Worm (Caenorhabditis elegans) whole organism, L4 larva: ENCODE data around the gene T22D1.3.

Experiments
- F10B5.3 ChIP-seq: sonication (generic microtip); optimal IDR thresholded peaks from 2 replicates; lab custom pipeline; 2016; ENCODE audit warnings: mild to moderate bottlenecking, missing genetic modification characterization, missing compliant biosample characterization
- F26F4.8 ChIP-seq: fragments of 200-800 bp; sonication (Bioruptor generic); conservative IDR thresholded peaks from 2 replicates; pipeline ENCODE4 v1.3.6; 2022; ENCODE audit warnings: missing genetic modification characterization, missing compliant biosample characterization
- F49E8.2 ChIP-seq: sonication (generic microtip); optimal IDR thresholded peaks from 2 replicates; lab custom pipeline; 2016; ENCODE audit warnings: missing compliant biosample characterization, mild to moderate bottlenecking, missing genetic modification characterization, borderline replicate concordance
- T20F7.1 ChIP-seq: fragments of 200-800 bp; sonication (Bioruptor generic); optimal IDR thresholded peaks from 2 replicates; lab custom pipeline; 2018; ENCODE audit warnings: mild to moderate bottlenecking, missing genetic modification characterization, missing compliant biosample characterization
- T26A8.4 ChIP-seq: fragments of 200-800 bp; sonication (Bioruptor generic); IDR thresholded peaks from 2 replicates; pipeline ENCODE4 v1.3.6; 2022; ENCODE audit warnings: missing genetic modification characterization, missing compliant biosample characterization
- aly-2 ChIP-seq: sonication (generic microtip); optimal IDR thresholded peaks from 2 replicates; lab custom pipeline; 2018; ENCODE audit warnings: missing biosample characterization, missing genetic modification characterization
- ama-1 ChIP-seq: fragments of 150-350 bp; optimal IDR thresholded peaks from 2 replicates; lab custom pipeline; 2014; ENCODE audit warnings: inconsistent platforms, mixed read lengths
- arid-1 ChIP-seq: fragments of 200-800 bp; sonication (Bioruptor generic); conservative IDR thresholded peaks from 2 replicates; pipeline ENCODE4 v1.3.6; 2022; ENCODE audit warnings: missing genetic modification reagents, missing genetic modification characterization, missing compliant biosample characterization
- ceh-32 ChIP-seq: sonication (generic microtip); optimal IDR thresholded peaks from 2 replicates; lab custom pipeline; 2016; ENCODE audit warnings: mild to moderate bottlenecking, missing genetic modification characterization, missing compliant biosample characterization; ENCODE audit not compliant: poor library complexity
- ces-1 ChIP-seq: fragments of 150-350 bp; sonication (generic microtip); optimal IDR thresholded peaks from 4 replicates; lab custom pipeline; 2014; ENCODE audit warnings: missing biosample characterization, missing genetic modification reagents, missing genetic modification characterization
- ctbp-1 ChIP-seq: fragments of 200-800 bp; sonication (Bioruptor generic); IDR thresholded peaks from 2 replicates; pipeline ENCODE4 v1.3.6; 2022; ENCODE audit warnings: missing genetic modification reagents, missing genetic modification characterization, missing compliant biosample characterization
- daf-12 ChIP-seq: fragments of 150-350 bp; optimal IDR thresholded peaks from 2 replicates; lab custom pipeline; 2014; ENCODE audit warnings: missing biosample characterization, missing genetic modification reagents, missing genetic modification characterization
- daf-16 ChIP-seq, 3 experiments: sonication (generic microtip); optimal IDR thresholded peaks; 2 replicates each; lab custom pipeline; 2016 to 2017; ENCODE audit warnings: missing genetic modification characterization in 3 of 3, missing genetic modification reagents in 3 of 3, mild to moderate bottlenecking in 2 of 3, missing compliant biosample characterization in 2 of 3, missing biosample characterization in 1 of 3, moderate library complexity in 1 of 3
- daf-19 ChIP-seq: fragments of 200-800 bp; sonication (Bioruptor generic); conservative IDR thresholded peaks from 2 replicates; pipeline ENCODE4 v1.3.6; 2022; ENCODE audit warnings: missing genetic modification characterization, missing compliant biosample characterization
- dmd-6 ChIP-seq: fragments of 200-800 bp; sonication (Bioruptor generic); IDR thresholded peaks from 2 replicates; pipeline ENCODE4 v1.3.6; 2022; ENCODE audit warnings: missing genetic modification reagents, missing genetic modification characterization, missing compliant biosample characterization
- duxl-1 ChIP-seq: sonication (generic microtip); optimal IDR thresholded peaks from 2 replicates; lab custom pipeline; 2016; ENCODE audit warnings: mild to moderate bottlenecking, missing genetic modification characterization, moderate library complexity, missing compliant biosample characterization; ENCODE audit not compliant: poor library complexity
- fos-1 ChIP-seq: fragments of 150-350 bp; optimal IDR thresholded peaks from 2 replicates; lab custom pipeline; 2014; ENCODE audit warnings: missing biosample characterization, missing genetic modification characterization
- hlh-30 ChIP-seq: sonication (generic microtip); optimal IDR thresholded peaks from 2 replicates; lab custom pipeline; 2017; ENCODE audit warnings: antibody characterized with exemption, mild to moderate bottlenecking, missing genetic modification characterization, missing compliant biosample characterization; ENCODE audit not compliant: insufficient read depth
- lin-1 ChIP-seq: fragments of 200-800 bp; sonication (Bioruptor generic); IDR thresholded peaks from 2 replicates; pipeline ENCODE4 v1.3.6; 2022; ENCODE audit warnings: missing genetic modification reagents, missing genetic modification characterization, missing compliant biosample characterization
- lin-13 ChIP-seq: fragments of 150-350 bp; optimal IDR thresholded peaks from 2 replicates; lab custom pipeline; 2014; ENCODE audit warnings: missing biosample characterization, missing genetic modification reagents, missing genetic modification characterization
- lin-38 ChIP-seq: fragments of 200-800 bp; sonication (Bioruptor generic); IDR thresholded peaks from 2 replicates; pipeline ENCODE4 v1.3.6; 2022; ENCODE audit warnings: missing genetic modification reagents, missing genetic modification characterization, missing compliant biosample characterization
- lir-3 ChIP-seq: sonication (generic microtip); optimal IDR thresholded peaks from 2 replicates; lab custom pipeline; 2016; ENCODE audit warnings: mild to moderate bottlenecking, missing genetic modification characterization, missing compliant biosample characterization
- lsy-2 ChIP-seq, 2 experiments: fragments of 150-350 bp in 1 of 2; sonication (generic microtip) in 1 of 2; optimal IDR thresholded peaks; 2 replicates each; lab custom pipeline; 2014 to 2017; ENCODE audit warnings: missing biosample characterization in 2 of 2, missing genetic modification characterization in 2 of 2
- mxl-2 ChIP-seq: fragments of 200-800 bp; sonication (Bioruptor generic); conservative IDR thresholded peaks from 2 replicates; pipeline ENCODE4 v1.3.6; 2022; ENCODE audit warnings: missing genetic modification reagents, missing genetic modification characterization, missing compliant biosample characterization
- nhr-102 ChIP-seq: sonication (generic microtip); optimal IDR thresholded peaks from 2 replicates; lab custom pipeline; 2016; ENCODE audit warnings: mild to moderate bottlenecking, missing genetic modification characterization, moderate library complexity, missing compliant biosample characterization
- nhr-11 ChIP-seq: fragments of 150-350 bp; optimal IDR thresholded peaks from 2 replicates; lab custom pipeline; 2014; ENCODE audit warnings: missing biosample characterization, missing genetic modification characterization
- nhr-111 ChIP-seq: fragments of 200-800 bp; sonication (Bioruptor generic); optimal IDR thresholded peaks from 2 replicates; lab custom pipeline; 2018; ENCODE audit warnings: mild to moderate bottlenecking, missing genetic modification characterization, missing compliant biosample characterization
- nhr-28 ChIP-seq: fragments of 150-350 bp; optimal IDR thresholded peaks from 2 replicates; lab custom pipeline; 2014; ENCODE audit warnings: missing biosample characterization, missing genetic modification characterization
- nhr-42 ChIP-seq: fragments of 200-800 bp; sonication (Bioruptor generic); IDR thresholded peaks from 2 replicates; pipeline ENCODE4 v1.3.6; 2022; ENCODE audit warnings: missing genetic modification characterization, missing compliant biosample characterization
- nhr-6 ChIP-seq: fragments of 150-350 bp; optimal IDR thresholded peaks from 2 replicates; lab custom pipeline; 2014; ENCODE audit warnings: missing biosample characterization, missing genetic modification characterization
- nhr-76 ChIP-seq: fragments of 150-350 bp; optimal IDR thresholded peaks from 2 replicates; lab custom pipeline; 2014; ENCODE audit warnings: missing biosample characterization, missing genetic modification characterization
- pha-4 ChIP-seq, 2 experiments: fragments of 150-350 bp in 1 of 2; fragments of 200-800 bp in 1 of 2; sonication (Bioruptor generic) in 1 of 2; IDR thresholded peaks in 1 of 2; optimal IDR thresholded peaks in 1 of 2; 2 replicates each; pipeline versions ENCODE4 v1.3.6 to Lab custom; 2014 to 2022; ENCODE audit warnings: missing genetic modification characterization in 2 of 2, missing genetic modification reagents in 2 of 2, missing biosample characterization in 1 of 2, missing compliant biosample characterization in 1 of 2
- php-3 ChIP-seq: fragments of 200-800 bp; sonication (Bioruptor generic); IDR thresholded peaks from 2 replicates; pipeline ENCODE4 v1.3.6; 2022; ENCODE audit warnings: missing genetic modification reagents, missing genetic modification characterization, missing compliant biosample characterization
- rbr-2 ChIP-seq: sonication (generic microtip); optimal IDR thresholded peaks from 2 replicates; lab custom pipeline; 2016; ENCODE audit warnings: missing genotype, missing genetic modification characterization, missing compliant biosample characterization
- set-16 ChIP-seq: fragments of 200-800 bp; sonication (Bioruptor generic); IDR thresholded peaks from 2 replicates; pipeline ENCODE4 v1.3.6; 2022; ENCODE audit warnings: missing genetic modification reagents, missing genetic modification characterization, missing compliant biosample characterization
- snpc-1.2 ChIP-seq: fragments of 200-800 bp; sonication (Bioruptor generic); IDR thresholded peaks from 2 replicates; pipeline ENCODE4 v1.3.6; 2022; ENCODE audit warnings: missing genetic modification reagents, missing genetic modification characterization, missing compliant biosample characterization
- snpc-4 ChIP-seq: fragments of 150-350 bp; optimal IDR thresholded peaks from 2 replicates; lab custom pipeline; 2014; ENCODE audit warnings: missing biosample characterization, missing genetic modification characterization
- spr-3 ChIP-seq: fragments of 200-800 bp; sonication (Bioruptor generic); optimal IDR thresholded peaks from 2 replicates; lab custom pipeline; 2018; ENCODE audit warnings: mild to moderate bottlenecking, missing genetic modification characterization, missing compliant biosample characterization
- tra-1 ChIP-seq: fragments of 200-800 bp; sonication (Bioruptor generic); IDR thresholded peaks from 2 replicates; pipeline ENCODE4 v1.3.6; 2022; ENCODE audit warnings: missing genetic modification reagents, missing genetic modification characterization, missing compliant biosample characterization
- unc-130 ChIP-seq: sonication (generic microtip); optimal IDR thresholded peaks from 2 replicates; lab custom pipeline; 2016; ENCODE audit warnings: missing genetic modification reagents, missing genetic modification characterization, missing compliant biosample characterization
- unc-39 ChIP-seq: sonication (generic microtip); optimal IDR thresholded peaks from 2 replicates; lab custom pipeline; 2017; ENCODE audit warnings: missing biosample characterization, missing genetic modification characterization

T22D1.3 gene

ce11 chrIV:6905428-6905827 lies 7.9 kb upstream of the T22D1.3 start:
- TF ChIP-seq snpc-1.2 (peak; percentile 76; the same call in 1 of the 2 replicates), snpc-4 (no peak), lin-38 (GFP tag; lab: Robert Waterston, UW) (peak; percentile 41; the same call in 1 of the 2 replicates), arid-1 (GFP tag; lab: Robert Waterston, UW) (0 out of 2 replicates have a peak, but pooled peaks have one; percentile 44), ces-1 (GFP tag; lab: Kevin White, UChicago) (no peak), mxl-2 (GFP tag; lab: Robert Waterston, UW) (no peak), unc-130 (peak; percentile 5), pha-4 (GFP tag; IDR thresholded peaks at IDR 0.05; lab: Robert Waterston, UW) (0 out of 2 replicates have a peak, but pooled peaks have one; percentile 9), pha-4 (tag; optimal IDR thresholded peaks at IDR 0.05; lab: Kevin White, UChicago) (no peak), F49E8.2 (no peak), F26F4.8 (GFP tag; lab: Robert Waterston, UW) (0 out of 2 replicates have a peak, but pooled peaks have one; percentile 16)

ce11 chrIV:6905947-6906489 lies 7.3 kb upstream of the T22D1.3 start, which contains the start of the genes T22D1.17 and T22D1.8:
Gene T22D1.17 (plus strand): TSS chrIV:6905997.
Gene T22D1.8 (minus strand): TSS chrIV:6906348.
- TF ChIP-seq php-3 (GFP tag; lab: Robert Waterston, UW) = no peak
- peak; percentile 48; the same call in 1 of the 2 replicates for TF ChIP-seq snpc-1.2
- TF ChIP-seq nhr-28 (tag; lab: Kevin White, UChicago) = no peak
- peak; percentile 10 for TF ChIP-seq nhr-111 (GFP tag; lab: Kevin White, UChicago)
- TF ChIP-seq daf-12 = no peak
- no peak for TF ChIP-seq fos-1 (tag; lab: Kevin White, UChicago)
- TF ChIP-seq aly-2 (tag; lab: Kevin White, UChicago) = peak; percentile 69
- peak; percentile 8 for TF ChIP-seq nhr-102 (tag; lab: Kevin White, UChicago)
- TF ChIP-seq F10B5.3 = peak; percentile 17
- TF ChIP-seq arid-1 (GFP tag; lab: Robert Waterston, UW) = peak; percentile 47; the same call in 1 of the 2 replicates
- peak; percentile 30 for TF ChIP-seq F49E8.2
- no peak for TF ChIP-seq daf-16 (GFP tag; optimal IDR thresholded peaks at IDR 0.05; lab: Kevin White, UChicago)
- peak; percentile 24 for TF ChIP-seq daf-16 (tag; optimal IDR thresholded peaks at IDR 0.05; lab: Kevin White, UChicago)
- TF ChIP-seq ama-1 (lab: Kevin White, UChicago) = peak; percentile 10
- peak; percentile 55 for TF ChIP-seq lin-38 (GFP tag; lab: Robert Waterston, UW)

- TF ChIP-seq ctbp-1 (GFP tag; lab: Robert Waterston, UW) (0 out of 2 replicates have a peak, but pooled peaks have one; percentile 11), unc-39 (tag; lab: Kevin White, UChicago) (no peak), dmd-6 (no peak), set-16 (GFP tag; lab: Robert Waterston, UW) (peak; percentile 97), pha-4 (GFP tag; IDR thresholded peaks at IDR 0.05; lab: Robert Waterston, UW) (peak; percentile 17; the same call in 1 of the 2 replicates), pha-4 (tag; optimal IDR thresholded peaks at IDR 0.05; lab: Kevin White, UChicago) (no peak)
Measured at ce11 chrIV:6907487-6907886, 5.9 kb upstream of the T22D1.3 start.

ce11 chrIV:6909863-6910733 lies 3.2 kb upstream of the T22D1.3 start, which contains the start of the genes rpn-1 and ribo-1:
Gene rpn-1 (minus strand): TSS chrIV:6909913.
Gene ribo-1 (plus strand): TSS chrIV:6910683.
- no peak for TF ChIP-seq rbr-2
- no peak for TF ChIP-seq lir-3
- no peak for TF ChIP-seq T20F7.1 (GFP tag; lab: Kevin White, UChicago)
- no peak for TF ChIP-seq tra-1 (GFP tag; lab: Robert Waterston, UW)
- no peak for TF ChIP-seq lin-13 (GFP tag; lab: Kevin White, UChicago)
- TF ChIP-seq nhr-42 (GFP tag; lab: Robert Waterston, UW) = no peak
- TF ChIP-seq duxl-1 (tag; lab: Kevin White, UChicago) = no peak
- peak; percentile 53 for TF ChIP-seq unc-130
- no peak for TF ChIP-seq T26A8.4 (GFP tag; lab: Robert Waterston, UW)
- no peak for TF ChIP-seq nhr-28 (tag; lab: Kevin White, UChicago)
- peak; percentile 15 for TF ChIP-seq nhr-6
- TF ChIP-seq hlh-30 (tag; lab: Kevin White, UChicago) = no peak
- TF ChIP-seq lin-1 = no peak
- TF ChIP-seq daf-19 (GFP tag; lab: Robert Waterston, UW) = no peak
- TF ChIP-seq nhr-76 (tag; lab: Kevin White, UChicago) = no peak
- no peak for TF ChIP-seq ceh-32 (tag; lab: Kevin White, UChicago)
- TF ChIP-seq lsy-2 (tag; optimal IDR thresholded peaks at IDR 0.05; lab: Kevin White, UChicago) = peak in 1 of 2 experiments; percentile 64
- TF ChIP-seq unc-39 (tag; lab: Kevin White, UChicago) = no peak
- TF ChIP-seq spr-3 = no peak
- no peak for TF ChIP-seq nhr-11
